Worm (Caenorhabditis elegans) whole organism, late embryonic: Measurements from ENCODE around the gene Y113G7B.28.

Source experiments
- C08G9.2 ChIP-seq: sonication (generic microtip); optimal IDR thresholded peaks from 2 replicates; lab custom pipeline; 2016; ENCODE audit warnings: mild to moderate bottlenecking, missing genetic modification characterization, moderate library complexity, missing compliant biosample characterization
- F13H6.1 ChIP-seq: sonication (generic microtip); optimal IDR thresholded peaks from 2 replicates; lab custom pipeline; 2016; ENCODE audit warnings: missing genetic modification characterization, missing compliant biosample characterization
- ceh-2 ChIP-seq: sonication (generic microtip); optimal IDR thresholded peaks from 2 replicates; lab custom pipeline; 2016; ENCODE audit warnings: missing genotype, missing genetic modification characterization, missing compliant biosample characterization
- ceh-31 ChIP-seq: sonication (generic microtip); optimal IDR thresholded peaks from 2 replicates; lab custom pipeline; 2016; ENCODE audit warnings: missing genetic modification characterization, missing compliant biosample characterization
- ceh-34 ChIP-seq: sonication (generic microtip); optimal IDR thresholded peaks from 2 replicates; lab custom pipeline; 2016; ENCODE audit warnings: mild to moderate bottlenecking, missing genetic modification characterization, missing compliant biosample characterization
- ceh-9 ChIP-seq: sonication (generic microtip); optimal IDR thresholded peaks from 2 replicates; lab custom pipeline; 2016; ENCODE audit warnings: mild to moderate bottlenecking, missing genetic modification characterization, inconsistent platforms, missing compliant biosample characterization
- che-1 ChIP-seq: sonication (generic microtip); optimal IDR thresholded peaks from 2 replicates; lab custom pipeline; 2016; ENCODE audit warnings: mild to moderate bottlenecking, missing genetic modification characterization, missing compliant biosample characterization
- elt-2 ChIP-seq: sonication (generic microtip); optimal IDR thresholded peaks from 2 replicates; lab custom pipeline; 2016; ENCODE audit warnings: missing genetic modification reagents, missing genetic modification characterization, missing compliant biosample characterization
- fax-1 ChIP-seq: sonication (generic microtip); optimal IDR thresholded peaks from 2 replicates; lab custom pipeline; 2016; ENCODE audit warnings: missing genotype, missing genetic modification characterization, missing compliant biosample characterization
- hlh-30 ChIP-seq: sonication (generic microtip); optimal IDR thresholded peaks from 2 replicates; lab custom pipeline; 2017; ENCODE audit warnings: antibody characterized with exemption, missing genetic modification characterization, missing compliant biosample characterization; ENCODE audit not compliant: insufficient read depth
- hlh-6 ChIP-seq: sonication (generic microtip); optimal IDR thresholded peaks from 2 replicates; lab custom pipeline; 2016; ENCODE audit warnings: missing genotype, missing genetic modification characterization, missing compliant biosample characterization
- hlh-8 ChIP-seq: sonication (generic microtip); optimal IDR thresholded peaks from 2 replicates; lab custom pipeline; 2016; ENCODE audit warnings: missing genotype, missing genetic modification characterization, missing compliant biosample characterization
- lim-6 ChIP-seq: sonication (generic microtip); optimal IDR thresholded peaks from 2 replicates; lab custom pipeline; 2016; ENCODE audit warnings: missing genetic modification characterization, missing compliant biosample characterization
- madf-2 ChIP-seq: sonication (generic microtip); optimal IDR thresholded peaks from 2 replicates; lab custom pipeline; 2017; ENCODE audit warnings: missing genetic modification characterization, missing compliant biosample characterization
- mec-3 ChIP-seq: sonication (generic microtip); optimal IDR thresholded peaks from 2 replicates; lab custom pipeline; 2016; ENCODE audit warnings: borderline replicate concordance, missing genetic modification characterization, missing compliant biosample characterization
- nfya-1 ChIP-seq: sonication (generic microtip); optimal IDR thresholded peaks from 2 replicates; lab custom pipeline; 2017; ENCODE audit warnings: missing genetic modification characterization, mild to moderate bottlenecking, missing compliant biosample characterization, antibody characterized with exemption, moderate library complexity
- nhr-11 ChIP-seq: fragments of 150-350 bp; optimal IDR thresholded peaks from 2 replicates; lab custom pipeline; 2014; ENCODE audit warnings: missing biosample characterization, missing genetic modification characterization
- nhr-232 ChIP-seq: sonication (generic microtip); optimal IDR thresholded peaks from 2 replicates; lab custom pipeline; 2016; ENCODE audit warnings: missing genetic modification characterization, missing compliant biosample characterization
- pat-9 ChIP-seq: fragments of 200-800 bp; sonication (Bioruptor generic); optimal IDR thresholded peaks from 2 replicates; lab custom pipeline; 2018; ENCODE audit warnings: mild to moderate bottlenecking, missing genetic modification characterization, moderate library complexity, missing compliant biosample characterization
- pax-1 ChIP-seq: fragments of 150-350 bp; optimal IDR thresholded peaks from 2 replicates; lab custom pipeline; 2014; ENCODE audit warnings: missing biosample characterization, missing genetic modification characterization
- pha-4 ChIP-seq: fragments of 150-350 bp; optimal IDR thresholded peaks from 2 replicates; lab custom pipeline; 2018; ENCODE audit warnings: missing biosample characterization, missing genetic modification reagents, missing genetic modification characterization
- pros-1 ChIP-seq: fragments of 150-350 bp; optimal IDR thresholded peaks from 2 replicates; lab custom pipeline; 2014; ENCODE audit warnings: missing biosample characterization, missing genetic modification reagents, missing genetic modification characterization
- rnt-1 ChIP-seq: sonication (generic microtip); optimal IDR thresholded peaks from 2 replicates; lab custom pipeline; 2016; ENCODE audit warnings: missing genetic modification characterization, missing compliant biosample characterization
- sox-2 ChIP-seq: fragments of 200-800 bp; sonication (Bioruptor generic); IDR thresholded peaks from 2 replicates; pipeline ENCODE4 v1.3.6; 2022; ENCODE audit warnings: missing genetic modification reagents, missing genetic modification characterization, missing compliant biosample characterization
- syd-9 ChIP-seq: sonication (generic microtip); optimal IDR thresholded peaks from 2 replicates; lab custom pipeline; 2016; ENCODE audit warnings: mild to moderate bottlenecking, missing genetic modification characterization, moderate library complexity, missing compliant biosample characterization
- tbx-7 ChIP-seq: sonication (generic microtip); optimal IDR thresholded peaks from 2 replicates; lab custom pipeline; 2016; ENCODE audit warnings: missing genotype, missing genetic modification characterization, missing compliant biosample characterization
- ttx-3 ChIP-seq: sonication (generic microtip); optimal IDR thresholded peaks from 2 replicates; lab custom pipeline; 2016; ENCODE audit warnings: missing genetic modification reagents, missing genetic modification characterization, missing compliant biosample characterization
- unc-3 ChIP-seq, 2 experiments: fragments of 200-800 bp in 1 of 2; sonication (Bioruptor generic) in 1 of 2; sonication (generic microtip) in 1 of 2; conservative IDR thresholded peaks in 1 of 2; optimal IDR thresholded peaks in 1 of 2; 2 replicates each; pipeline versions ENCODE4 v1.3.6 to Lab custom; 2016 to 2022; ENCODE audit warnings: missing compliant biosample characterization in 2 of 2, missing genetic modification characterization in 2 of 2, missing genetic modification reagents in 1 of 2
- unc-55 ChIP-seq: sonication (generic microtip); optimal IDR thresholded peaks from 2 replicates; lab custom pipeline; 2017; ENCODE audit warnings: missing biosample characterization, missing genetic modification reagents, missing genetic modification characterization

Y113G7B.28 gene

DNA sequence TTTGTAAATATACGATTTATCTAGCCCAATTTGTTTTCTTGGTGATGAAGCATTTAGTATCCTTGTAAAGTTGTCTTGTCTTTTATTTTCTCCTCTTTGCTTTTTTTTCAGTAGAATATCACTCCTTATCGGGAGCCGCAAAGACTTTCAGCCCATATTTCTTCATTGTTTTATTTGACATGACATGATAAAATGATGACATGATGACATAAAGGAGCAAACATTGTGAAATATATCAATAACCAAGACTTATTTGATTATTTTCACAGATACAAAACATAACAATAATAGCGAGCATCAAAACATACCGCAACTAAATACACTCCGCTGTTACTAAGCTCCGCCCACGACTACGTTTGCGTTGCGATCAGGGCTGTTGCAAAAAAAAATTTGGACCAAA is 30.0 kb upstream of the Y113G7B.28 start:
- TF ChIP-seq mec-3 (no peak), unc-3 (GFP tag; conservative IDR thresholded peaks at IDR 0.05; lab: Robert Waterston, UW) (no peak), unc-3 (tag; optimal IDR thresholded peaks at IDR 0.05; lab: Kevin White, UChicago) (no peak), che-1 (tag; lab: Kevin White, UChicago) (no peak), pax-1 (tag; lab: Kevin White, UChicago) (no peak), nhr-11 (no peak), madf-2 (tag; lab: Kevin White, UChicago) (no peak), ttx-3 (tag; lab: Kevin White, UChicago) (no peak), fax-1 (no peak), hlh-6 (tag; lab: Kevin White, UChicago) (no peak), elt-2 (tag; lab: Kevin White, UChicago) (no peak), C08G9.2 (no peak), ceh-31 (tag; lab: Kevin White, UChicago) (no peak)

DNA sequence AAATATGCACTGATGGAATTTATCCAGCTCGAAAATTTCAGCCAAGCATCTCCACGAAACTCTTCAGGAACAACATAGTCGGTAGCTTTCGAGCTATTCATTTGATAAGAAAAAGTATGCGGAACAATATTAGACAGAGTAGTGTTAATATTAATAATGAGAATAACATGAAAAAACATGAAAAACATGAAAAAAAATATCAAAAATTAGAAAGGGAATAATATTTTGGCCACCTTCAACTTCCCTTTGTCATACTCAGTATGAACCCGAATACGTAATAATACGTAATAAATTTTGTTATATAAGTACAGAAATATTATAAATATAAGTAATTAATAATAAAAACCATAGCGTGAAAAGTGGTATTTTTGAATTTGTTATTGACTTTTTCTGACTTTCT is 23.8 kb upstream of the Y113G7B.28 start, which contains the start of gene srw-39:
Gene srw-39 (minus strand): TSS at position 101 of the 400 bp plus-strand sequence.
- TF ChIP-seq che-1 (tag; lab: Kevin White, UChicago) (no peak), nhr-11 (no peak), pros-1 (no peak), lim-6 (tag; lab: Kevin White, UChicago) (no peak), F13H6.1 (tag; lab: Kevin White, UChicago) (no peak), hlh-8 (tag; lab: Kevin White, UChicago) (no peak), ceh-2 (tag; lab: Kevin White, UChicago) (no peak), nfya-1 (tag; lab: Kevin White, UChicago) (no peak), ceh-34 (tag; lab: Kevin White, UChicago) (no peak), nhr-232 (no peak), unc-55 (GFP tag; lab: Kevin White, UChicago) (no peak), rnt-1 (tag; lab: Kevin White, UChicago) (no peak), hlh-6 (tag; lab: Kevin White, UChicago) (no peak)

DNA sequence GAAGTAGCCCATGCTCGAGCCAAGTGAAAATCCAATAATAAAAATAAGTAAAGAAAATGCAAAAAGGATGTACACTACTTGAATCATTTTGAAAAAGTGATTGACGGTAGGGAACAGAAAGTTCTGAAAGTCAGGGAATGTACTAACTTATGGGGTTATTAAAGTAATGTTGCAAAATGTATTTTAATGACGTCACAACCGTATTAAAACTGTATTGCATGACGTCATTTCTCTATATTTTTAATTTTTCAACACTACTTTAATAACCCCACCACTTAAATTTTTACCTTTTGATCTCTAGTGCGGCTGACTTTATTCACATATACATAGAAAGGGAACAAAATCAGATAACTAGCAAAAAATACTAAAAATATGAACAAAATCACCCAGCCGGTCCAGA is 13.5 kb upstream of the Y113G7B.28 start:
- TF ChIP-seq sox-2 (GFP tag; lab: Robert Waterston, UW) (no peak), ttx-3 (tag; lab: Kevin White, UChicago) (no peak), syd-9 (tag; lab: Kevin White, UChicago) (no peak), rnt-1 (tag; lab: Kevin White, UChicago) (no peak), hlh-30 (tag; lab: Kevin White, UChicago) (no peak), C08G9.2 (no peak)
- TF ChIP-seq, all 69 proteins: peak for 0

DNA sequence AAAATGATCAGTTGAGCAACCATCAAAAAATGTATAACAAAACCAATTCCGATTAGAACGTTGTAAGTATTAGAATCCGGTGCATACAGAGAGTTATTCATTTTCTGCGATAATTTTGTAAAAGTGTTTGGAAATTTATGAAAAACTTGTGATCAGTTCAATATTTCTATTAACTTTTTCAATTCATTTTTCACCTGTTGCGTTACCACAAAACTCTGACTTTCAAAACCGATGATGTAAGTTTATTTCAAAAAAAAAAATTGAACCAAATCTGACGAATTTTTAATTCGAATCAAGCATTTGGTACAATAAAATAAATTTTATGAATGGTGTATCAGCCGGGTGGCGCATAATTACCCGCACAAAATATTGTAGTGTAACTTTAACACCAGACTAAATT is 9.2 kb upstream of the Y113G7B.28 start, which contains the start of gene srz-16:
Gene srz-16 (minus strand): TSS at position 101 of the 400 bp plus-strand sequence.
- TF ChIP-seq pat-9 (no peak), pros-1 (no peak), tbx-7 (tag; lab: Kevin White, UChicago) (no peak), ceh-9 (tag; lab: Kevin White, UChicago) (no peak), pha-4 (tag; lab: Kevin White, UChicago) (no peak)

DNA sequence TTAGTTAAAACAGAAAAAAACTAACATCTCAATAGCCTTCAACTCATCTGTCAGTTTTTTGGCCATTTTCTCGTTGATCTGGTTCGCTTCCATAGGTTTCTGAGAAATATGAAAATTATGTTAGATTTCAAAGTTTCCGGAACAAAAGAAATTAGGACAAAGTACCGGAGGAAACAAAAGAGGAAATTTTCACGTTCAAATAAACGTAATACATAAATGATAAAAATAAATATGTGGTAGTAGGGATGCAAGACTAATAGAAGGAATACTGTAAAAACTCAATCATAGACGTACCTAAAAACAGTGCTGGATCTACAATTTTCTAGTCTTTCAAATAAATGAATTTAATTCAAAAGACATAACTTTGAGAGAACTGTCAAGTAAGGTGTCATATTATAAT is 7.0 kb upstream of the Y113G7B.28 start, which contains the start of gene fbxa-116:
Gene fbxa-116 (minus strand): TSS at position 101 of the 400 bp plus-strand sequence.
- no peak for TF ChIP-seq unc-3 (GFP tag; conservative IDR thresholded peaks at IDR 0.05; lab: Robert Waterston, UW)
- no peak for TF ChIP-seq unc-3 (tag; optimal IDR thresholded peaks at IDR 0.05; lab: Kevin White, UChicago)
- no peak for TF ChIP-seq hlh-8 (tag; lab: Kevin White, UChicago)
- no peak for TF ChIP-seq rnt-1 (tag; lab: Kevin White, UChicago)
